Fruit fly (Drosophila melanogaster): ENCODE measurements around the gene Ran.

Ran gene

DNA sequence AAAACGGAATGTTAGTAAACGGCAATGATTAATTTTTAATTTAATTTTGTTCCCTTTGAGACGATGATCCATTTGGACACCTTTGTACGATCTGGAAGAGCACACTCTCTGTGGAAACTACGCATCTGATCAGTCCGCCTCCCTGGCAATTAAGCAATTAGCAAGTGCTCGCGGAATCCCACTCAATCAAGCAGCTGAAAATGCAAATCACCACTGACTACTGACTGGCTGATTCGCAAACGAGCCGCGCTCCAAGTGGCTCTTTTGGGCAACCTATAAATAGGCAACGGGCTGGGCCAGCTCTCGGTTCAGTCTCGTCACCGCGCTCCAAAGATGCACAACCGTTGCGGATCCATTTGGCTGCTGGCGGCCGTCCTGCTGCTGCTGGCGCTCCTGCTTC, 4.7 kb downstream of the Ran start, which contains the start of gene CG15201:
Gene CG15201 (plus strand): TSS at position 301 of the 400 bp plus-strand sequence.
- no peak for TF ChIP-seq CG8478 (optimal IDR thresholded peaks at IDR 0.05)
- no peak for TF ChIP-seq CTCF (optimal IDR thresholded peaks at IDR 0.05)

DNA sequence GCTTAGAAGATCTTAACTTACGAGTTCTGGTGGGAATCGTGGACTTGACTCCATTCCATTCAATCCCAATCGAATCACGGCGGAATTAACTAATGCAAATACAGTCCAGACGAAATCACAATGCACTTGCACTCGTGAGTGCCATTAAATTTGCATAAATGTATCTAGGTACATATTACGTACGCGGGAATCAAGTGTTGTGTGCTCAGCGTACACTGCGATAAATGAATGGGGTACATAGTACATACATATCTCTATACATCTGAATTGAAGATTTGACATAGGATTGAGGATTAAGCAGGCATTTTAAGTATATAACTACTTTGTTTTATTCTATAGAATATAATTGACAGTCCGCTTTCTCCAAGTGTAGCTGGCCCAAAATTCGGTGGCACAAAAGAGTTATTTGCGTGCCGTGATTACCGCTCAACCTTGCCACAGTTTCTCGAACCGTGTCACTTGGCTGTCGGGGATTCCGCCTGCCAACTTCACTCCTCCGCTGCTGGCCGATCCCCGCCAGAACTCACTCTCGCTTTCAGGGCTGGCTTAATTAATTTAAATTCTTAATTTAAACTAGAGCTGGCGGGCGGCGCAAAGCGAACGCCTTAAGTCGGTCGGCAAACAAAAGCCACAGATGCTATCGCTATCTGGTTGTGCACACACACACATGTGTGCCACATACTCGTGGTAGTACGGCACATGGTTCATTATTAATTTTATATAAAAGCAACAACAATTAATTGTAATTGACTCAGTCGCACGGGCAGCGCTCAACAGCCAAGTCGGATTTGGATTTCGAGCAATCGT, 6.5 kb downstream of the Ran start, which contains the start of the genes CG15199 and CG15202:
Gene CG15199 (minus strand): TSS at position 51 of the 807 bp plus-strand sequence.
Gene CG15202 (plus strand): TSS at position 757 of the 807 bp plus-strand sequence.
- TF ChIP-seq CG8478 (optimal IDR thresholded peaks at IDR 0.05) (no peak), CTCF (optimal IDR thresholded peaks at IDR 0.05) (no peak)

DNA sequence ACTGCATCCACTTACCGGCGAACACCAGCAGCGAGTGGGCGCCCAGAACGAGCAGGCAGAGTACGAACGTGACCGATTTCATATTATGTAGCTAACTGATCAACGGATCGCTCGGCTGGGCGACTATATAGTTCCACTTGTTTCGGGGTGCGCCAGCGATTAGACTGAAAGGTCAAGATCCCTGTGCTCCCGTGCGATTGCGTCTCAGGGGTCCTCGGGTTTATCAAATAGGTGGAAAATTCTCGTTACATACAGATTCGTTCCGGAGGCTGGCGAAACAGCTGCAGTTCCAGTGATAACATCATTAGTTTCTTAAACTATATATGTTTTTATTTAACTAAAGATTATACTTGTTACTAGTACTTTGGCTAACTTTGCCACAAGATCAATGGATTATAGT, 8.4 kb downstream of the Ran start, which contains the start of gene ssp7:
Gene ssp7 (minus strand): TSS at position 101 of the 400 bp plus-strand sequence.
- no peak for TF ChIP-seq CG8478 (optimal IDR thresholded peaks at IDR 0.05)
- no peak for TF ChIP-seq CTCF (optimal IDR thresholded peaks at IDR 0.05)

- TF ChIP-seq CG8478 (optimal IDR thresholded peaks at IDR 0.05) (no peak), CTCF (optimal IDR thresholded peaks at IDR 0.05) (peak in 1 of 2 experiments; percentile 28)
These were observed 10.8 kb downstream of the Ran start, which contains the start of gene CDK2AP1 for dm6 chrX:11137566-11138186. Gene CDK2AP1, plus strand, starts transcription at chrX:11137859.

- TF ChIP-seq CTCF (optimal IDR thresholded peaks at IDR 0.05), result no peak
- no peak for TF ChIP-seq CG8478 (optimal IDR thresholded peaks at IDR 0.05)
These were observed 11.7 kb downstream of the Ran start, which contains the start of gene Klp10A for dm6 chrX:11136587-11137512. Gene Klp10A, minus strand, starts transcription at chrX:11137118.

DNA sequence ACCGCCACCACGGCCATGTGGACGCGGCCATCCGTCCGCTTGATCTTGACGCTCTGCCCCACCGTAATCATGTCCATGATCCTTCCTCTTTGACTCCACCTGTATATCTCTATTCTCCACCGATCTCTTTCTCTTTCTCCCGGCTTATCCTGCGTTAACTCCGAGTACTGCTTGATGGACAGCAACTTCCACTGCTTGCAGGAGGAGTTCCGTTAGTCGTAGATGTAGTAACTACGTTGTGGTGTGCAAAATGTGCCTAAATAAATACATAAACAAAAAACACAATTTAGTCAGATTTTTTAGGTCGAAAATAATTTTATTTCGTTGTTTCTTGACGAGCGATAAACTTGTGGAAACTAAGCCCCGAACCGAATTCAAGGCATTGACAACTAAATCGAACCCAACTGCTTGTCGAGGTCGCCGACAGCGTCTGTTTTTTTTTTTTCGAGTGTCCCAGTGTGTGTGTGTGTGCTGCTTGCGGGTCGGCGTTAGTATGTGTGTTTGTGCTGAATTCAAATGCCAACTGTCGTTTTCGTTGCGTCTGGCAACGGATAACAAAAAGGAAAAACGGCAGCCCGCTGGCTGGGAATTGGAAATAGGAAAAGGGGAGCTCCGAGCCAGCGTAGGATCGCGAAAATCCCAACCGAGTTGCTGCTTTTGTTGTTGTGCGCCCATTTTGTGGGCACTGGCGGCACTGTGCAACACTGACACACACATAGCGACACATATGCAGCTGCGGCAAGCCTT, 12.5 kb downstream of the Ran start:
- no peak for TF ChIP-seq CG8478 (optimal IDR thresholded peaks at IDR 0.05)
- no peak for TF ChIP-seq CTCF (optimal IDR thresholded peaks at IDR 0.05)

- TF ChIP-seq CTCF (optimal IDR thresholded peaks at IDR 0.05) (no peak), CG8478 (optimal IDR thresholded peaks at IDR 0.05) (no peak)
These were observed 16.2 kb downstream of the Ran start, which contains the start of gene CG44385 for dm6 chrX:11132312-11132711. Gene CG44385, minus strand, starts transcription at chrX:11132412.

DNA sequence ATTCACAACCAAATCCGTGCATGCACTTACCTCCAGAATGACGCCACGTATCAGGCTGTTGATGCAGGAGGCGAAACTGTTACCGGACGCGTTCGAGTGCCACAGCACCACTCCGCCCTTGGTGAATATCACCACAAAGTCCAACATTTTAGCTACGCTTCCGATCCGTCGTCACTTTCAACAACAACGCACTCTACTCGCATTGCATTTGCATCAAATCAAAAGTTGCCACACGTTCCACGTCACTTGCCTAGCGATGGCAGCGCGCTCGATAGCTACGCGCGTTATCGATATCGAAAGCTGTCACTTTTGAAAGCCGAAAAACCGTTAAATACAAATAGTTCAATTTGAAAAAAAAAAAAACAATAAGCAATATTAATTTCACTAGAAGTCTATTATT, 19.7 kb downstream of the Ran start, which contains the start of gene SrpRalpha:
Gene SrpRalpha (minus strand): TSS at position 260 of the 400 bp plus-strand sequence.
- no peak for TF ChIP-seq CG8478 (optimal IDR thresholded peaks at IDR 0.05)
- no peak for TF ChIP-seq CTCF (optimal IDR thresholded peaks at IDR 0.05)

DNA sequence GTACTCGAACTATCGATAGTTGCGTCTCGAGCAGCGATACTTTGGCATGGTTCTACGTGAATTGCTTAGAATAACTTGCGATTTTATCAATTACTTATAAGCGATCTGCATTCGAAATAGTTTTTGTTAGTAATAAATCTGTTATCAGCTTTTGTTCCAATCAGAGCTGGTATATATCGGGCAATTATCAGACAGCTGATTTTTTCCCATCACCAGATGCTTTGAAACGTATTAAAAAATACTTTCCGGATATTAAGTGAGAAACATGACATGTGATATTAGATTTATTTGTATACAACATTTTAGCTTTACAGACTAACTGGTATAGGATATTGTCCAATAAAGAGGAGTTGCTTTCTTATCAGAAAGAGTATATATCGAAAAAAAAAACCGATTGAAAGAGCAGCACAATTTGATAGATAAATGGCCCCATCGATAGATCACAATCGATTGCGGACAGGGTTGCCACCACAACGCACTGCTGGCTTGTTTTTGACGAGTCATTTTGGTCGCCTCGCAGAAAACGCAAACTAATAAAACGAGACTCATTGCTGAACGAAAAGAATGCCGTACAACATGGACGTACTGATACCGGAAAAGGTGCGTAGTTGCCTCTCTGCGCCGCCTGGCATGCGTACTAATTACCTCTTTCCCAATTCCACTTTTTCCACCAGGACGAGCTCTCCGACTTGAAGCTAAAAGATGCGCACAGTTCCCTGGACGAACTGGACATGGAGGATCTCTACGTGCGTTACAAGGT, 23.6 kb downstream of the Ran start, which contains the start of gene Rpt3:
Gene Rpt3 (plus strand): TSS at position 353 of the 760 bp plus-strand sequence.
- TF ChIP-seq CTCF (optimal IDR thresholded peaks at IDR 0.05) (no peak), CG8478 (optimal IDR thresholded peaks at IDR 0.05) (no peak)

dm6 chrX:11124126-11124748, 24.3 kb downstream of the Ran start, which contains the start of gene CG11122:
Gene CG11122, minus strand, starts transcription at chrX:11124726.
- no peak for TF ChIP-seq CTCF (optimal IDR thresholded peaks at IDR 0.05)
- no peak for TF ChIP-seq CG8478 (optimal IDR thresholded peaks at IDR 0.05)

DNA sequence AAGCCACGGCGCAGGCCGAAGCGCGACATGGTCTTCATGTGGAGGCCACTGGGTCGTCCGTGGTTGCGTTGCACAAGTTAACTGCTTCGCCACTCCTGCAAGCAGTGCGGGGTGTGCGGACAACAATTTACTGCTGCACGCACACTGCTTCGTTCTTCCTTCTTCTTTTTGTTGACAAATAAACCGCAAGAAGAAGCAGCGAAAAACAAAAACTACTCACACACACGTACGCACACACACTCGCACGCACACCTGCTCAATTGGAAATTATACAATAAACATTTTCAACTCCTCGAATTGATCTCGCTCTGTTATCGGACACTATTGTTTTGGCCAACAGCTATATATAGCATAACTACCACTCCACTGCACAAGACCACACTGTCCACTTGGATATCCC, 25.0 kb downstream of the Ran start:
- TF ChIP-seq CG8478 (optimal IDR thresholded peaks at IDR 0.05) (no peak), CTCF (optimal IDR thresholded peaks at IDR 0.05) (no peak)

DNA sequence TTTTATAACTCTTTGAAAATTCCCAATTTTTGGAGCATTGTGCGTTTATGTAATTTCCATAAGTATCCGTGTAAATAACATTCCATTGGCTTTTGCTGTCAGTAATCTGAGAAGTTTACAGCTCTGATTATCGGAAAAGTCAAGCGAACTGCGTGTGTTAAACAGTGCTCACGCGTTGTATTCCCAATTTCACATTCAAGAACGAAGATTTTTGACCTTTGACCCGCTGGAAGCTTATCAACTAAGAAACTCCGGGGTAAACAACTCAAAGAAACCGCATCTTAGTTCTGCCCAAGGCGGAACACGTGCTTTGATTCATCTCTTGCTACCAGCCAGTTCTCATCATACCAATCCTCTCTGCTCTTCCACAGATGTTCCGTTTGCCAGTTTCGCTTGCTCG, 38.8 kb downstream of the Ran start:
- TF ChIP-seq CG8478 (optimal IDR thresholded peaks at IDR 0.05) (no peak), CTCF (optimal IDR thresholded peaks at IDR 0.05) (no peak)

Measured in S2 (cell line).